Worm (Caenorhabditis elegans) whole organism, midembryonic: ENCODE data around the gene rabn-5.

ENCODE experiments used
- T22C8.4 ChIP-seq: fragments of 200-800 bp; sonication (Bioruptor generic); IDR thresholded peaks from 2 replicates; pipeline ENCODE4 v1.3.6; 2022; ENCODE audit warnings: missing genetic modification characterization, missing compliant biosample characterization
- cog-1 ChIP-seq: sonication (generic microtip); optimal IDR thresholded peaks from 2 replicates; lab custom pipeline; 2016; ENCODE audit warnings: missing genetic modification characterization, missing compliant biosample characterization
- flt-1 ChIP-seq: fragments of 200-800 bp; sonication (Bioruptor generic); IDR thresholded peaks from 2 replicates; pipeline ENCODE4 v1.3.6; 2022; ENCODE audit warnings: missing genetic modification characterization, missing compliant biosample characterization
- klf-2 ChIP-seq: fragments of 200-800 bp; sonication (Bioruptor generic); conservative IDR thresholded peaks from 2 replicates; pipeline ENCODE4 v1.3.6; 2022; ENCODE audit warnings: missing genetic modification reagents, missing genetic modification characterization, missing compliant biosample characterization
- med-1 ChIP-seq: sonication (generic microtip); optimal IDR thresholded peaks from 2 replicates; lab custom pipeline; 2017; ENCODE audit warnings: missing genetic modification characterization, mild to moderate bottlenecking, missing compliant biosample characterization, antibody characterized with exemption, missing genetic modification reagents; ENCODE audit not compliant: insufficient read depth
- ref-1 ChIP-seq: fragments of 200-800 bp; sonication (Bioruptor generic); conservative IDR thresholded peaks from 2 replicates; pipeline ENCODE4 v1.3.6; 2022; ENCODE audit warnings: missing genetic modification reagents, missing genetic modification characterization, missing compliant biosample characterization
- tab-1 ChIP-seq: fragments of 200-800 bp; sonication (Bioruptor generic); IDR thresholded peaks from 2 replicates; pipeline ENCODE4 v1.3.6; 2022; ENCODE audit warnings: missing genetic modification characterization, missing compliant biosample characterization
- ztf-23 ChIP-seq: fragments of 200-800 bp; sonication (Bioruptor generic); IDR thresholded peaks from 2 replicates; pipeline ENCODE4 v1.3.6; 2022; ENCODE audit warnings: missing genetic modification reagents, missing genetic modification characterization, missing compliant biosample characterization
- ztf-29 ChIP-seq: fragments of 200-800 bp; sonication (Bioruptor generic); IDR thresholded peaks from 2 replicates; pipeline ENCODE4 v1.3.6; 2022; ENCODE audit warnings: missing genetic modification reagents, missing genetic modification characterization, missing compliant biosample characterization

The rabn-5 gene

DNA sequence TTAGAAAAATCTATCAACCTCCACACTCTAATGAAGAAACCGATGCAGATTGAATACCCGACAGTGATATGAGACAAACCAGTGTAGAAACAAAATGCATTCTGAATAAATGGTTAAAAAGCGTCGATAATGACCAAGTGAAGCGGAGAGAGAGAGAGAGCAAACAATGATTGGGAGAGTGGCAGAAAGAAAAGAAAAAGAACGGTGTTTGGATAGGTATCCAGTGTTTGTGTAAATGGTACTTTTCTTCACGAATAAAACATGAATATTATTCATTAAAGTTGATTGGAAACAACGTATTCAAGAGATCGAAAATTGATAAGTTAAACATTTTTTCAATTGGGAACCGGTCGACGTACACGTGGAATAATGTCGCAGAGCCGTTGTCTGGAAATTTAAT is 5.1 kb downstream of the rabn-5 start, which contains the start of gene F01F1.15:
Gene F01F1.15, minus strand, starts transcription at position 101 of the 400 bp plus-strand sequence.
- TF ChIP-seq cog-1 (tag; lab: Kevin White, UChicago) (no peak), ztf-23 (GFP tag; lab: Robert Waterston, UW) (no peak), ref-1 (GFP tag; lab: Robert Waterston, UW) (no peak), T22C8.4 (no peak), tab-1 (GFP tag; lab: Robert Waterston, UW) (no peak), klf-2 (GFP tag; lab: Robert Waterston, UW) (no peak), flt-1 (GFP tag; lab: Robert Waterston, UW) (no peak), ztf-29 (GFP tag; lab: Robert Waterston, UW) (no peak), med-1 (no peak)

DNA sequence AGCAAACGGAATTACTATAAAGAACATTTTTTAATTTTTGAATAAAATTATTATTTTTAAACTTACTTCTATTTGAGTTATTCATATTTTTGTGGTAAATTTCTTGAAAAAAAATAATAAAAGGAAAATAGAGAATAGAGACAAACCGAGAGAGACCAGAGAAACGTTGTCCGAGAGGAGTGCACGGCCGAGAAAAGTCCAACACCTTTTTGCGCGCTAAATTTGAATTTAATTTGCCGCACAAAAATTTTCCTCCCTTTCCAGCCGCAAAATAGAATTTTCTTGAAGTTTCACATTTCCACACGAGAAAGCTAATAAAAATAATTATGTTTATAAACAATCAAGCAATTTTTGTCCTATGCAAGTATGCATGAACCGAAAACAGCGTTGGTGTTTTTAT is 7.4 kb downstream of the rabn-5 start, which contains the start of the genes F01F1.11 and F01F1.3:
Gene F01F1.11, minus strand, starts transcription at position 118 of the 400 bp plus-strand sequence.
Gene F01F1.3, plus strand, starts transcription at position 179 of the 400 bp plus-strand sequence.
- TF ChIP-seq T22C8.4: no peak; the same call in 1 of the 2 replicates
- TF ChIP-seq med-1: no peak
- TF ChIP-seq klf-2 (GFP tag; lab: Robert Waterston, UW): no peak
- peak; percentile 13 for TF ChIP-seq cog-1 (tag; lab: Kevin White, UChicago)
- no peak for TF ChIP-seq flt-1 (GFP tag; lab: Robert Waterston, UW)
- TF ChIP-seq ztf-23 (GFP tag; lab: Robert Waterston, UW): 0 out of 2 replicates have a peak, but pooled peaks have one; percentile 43

ce11 chrIII:5872288-5872687 is 7.9 kb downstream of the rabn-5 start:
- TF ChIP-seq tab-1 (GFP tag; lab: Robert Waterston, UW): no peak
- TF ChIP-seq klf-2 (GFP tag; lab: Robert Waterston, UW): no peak
- TF ChIP-seq ref-1 (GFP tag; lab: Robert Waterston, UW): no peak
- TF ChIP-seq med-1: no peak
- TF ChIP-seq ztf-23 (GFP tag; lab: Robert Waterston, UW): no peak

ce11 chrIII:5874263-5874662 is 9.9 kb downstream of the rabn-5 start:
- TF ChIP-seq med-1: no peak
- TF ChIP-seq flt-1 (GFP tag; lab: Robert Waterston, UW): no peak
- TF ChIP-seq tab-1 (GFP tag; lab: Robert Waterston, UW): no peak
- no peak for TF ChIP-seq klf-2 (GFP tag; lab: Robert Waterston, UW)
- TF ChIP-seq T22C8.4: no peak
- TF ChIP-seq ztf-29 (GFP tag; lab: Robert Waterston, UW): no peak
- TF ChIP-seq cog-1 (tag; lab: Kevin White, UChicago): no peak
- TF ChIP-seq ztf-23 (GFP tag; lab: Robert Waterston, UW): no peak
- no peak for TF ChIP-seq ref-1 (GFP tag; lab: Robert Waterston, UW)

DNA sequence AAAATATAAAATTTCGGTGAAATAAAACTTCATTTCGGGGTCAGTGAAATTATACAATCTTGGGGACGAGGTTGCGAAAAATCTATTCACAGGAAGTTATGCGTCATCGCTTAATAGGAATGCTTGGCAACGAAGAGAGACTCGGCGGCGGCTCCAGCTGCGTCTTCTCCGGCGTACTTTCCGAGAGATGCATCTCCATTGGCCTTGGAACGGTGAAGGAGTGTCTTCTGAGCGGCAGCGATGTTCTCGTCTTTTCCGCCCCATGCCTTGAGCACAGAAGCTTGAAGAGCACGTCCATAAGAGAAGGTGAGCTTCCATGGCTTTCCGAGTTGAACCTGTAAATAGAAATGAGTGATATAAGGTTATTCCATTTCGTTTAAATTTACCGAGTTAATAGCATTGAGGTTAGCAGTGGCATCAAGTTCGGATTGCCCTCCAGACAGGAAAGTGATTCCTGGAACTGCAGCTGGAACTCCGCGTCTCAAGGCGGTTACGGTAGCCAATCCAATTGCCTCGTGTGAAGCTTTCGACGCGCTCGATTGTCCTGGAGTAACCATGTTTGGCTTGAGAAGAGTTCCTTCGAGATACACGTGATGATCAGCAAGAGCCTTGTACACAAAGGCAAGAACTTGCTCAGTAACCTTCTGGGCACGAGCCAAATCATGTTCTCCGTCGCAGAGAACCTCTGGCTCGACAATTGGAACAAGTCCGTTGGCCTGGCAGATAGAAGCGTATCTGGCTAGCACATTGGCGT is 10.5 kb downstream of the rabn-5 start:
- TF ChIP-seq ztf-23 (GFP tag; lab: Robert Waterston, UW): no peak
- TF ChIP-seq cog-1 (tag; lab: Kevin White, UChicago): no peak
- TF ChIP-seq T22C8.4: no peak
- TF ChIP-seq klf-2 (GFP tag; lab: Robert Waterston, UW): no peak
- TF ChIP-seq med-1: no peak
- TF ChIP-seq flt-1 (GFP tag; lab: Robert Waterston, UW): no peak
- no peak for TF ChIP-seq tab-1 (GFP tag; lab: Robert Waterston, UW)
- TF ChIP-seq ref-1 (GFP tag; lab: Robert Waterston, UW): no peak
- no peak for TF ChIP-seq ztf-29 (GFP tag; lab: Robert Waterston, UW)

DNA sequence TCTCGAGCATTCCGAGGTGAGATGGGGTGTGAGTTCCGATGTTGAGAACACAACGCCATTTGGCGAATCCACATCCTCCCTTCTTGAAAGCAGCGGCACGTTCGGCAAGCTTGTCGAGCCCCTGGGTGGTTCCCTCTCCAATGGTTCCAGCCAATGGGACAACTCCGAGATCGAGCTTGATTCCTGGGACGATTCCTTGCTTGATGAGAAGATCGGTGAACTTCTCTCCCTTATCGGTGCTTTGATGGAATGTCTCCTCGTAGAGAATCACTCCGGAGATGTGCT is 11.0 kb downstream of the rabn-5 start:
- TF ChIP-seq ztf-29 (GFP tag; lab: Robert Waterston, UW): no peak
- TF ChIP-seq med-1: no peak
- no peak for TF ChIP-seq ref-1 (GFP tag; lab: Robert Waterston, UW)
- TF ChIP-seq cog-1 (tag; lab: Kevin White, UChicago): no peak
- no peak for TF ChIP-seq klf-2 (GFP tag; lab: Robert Waterston, UW)
- TF ChIP-seq flt-1 (GFP tag; lab: Robert Waterston, UW): no peak
- no peak for TF ChIP-seq ztf-23 (GFP tag; lab: Robert Waterston, UW)
- no peak for TF ChIP-seq T22C8.4
- TF ChIP-seq tab-1 (GFP tag; lab: Robert Waterston, UW): no peak

DNA sequence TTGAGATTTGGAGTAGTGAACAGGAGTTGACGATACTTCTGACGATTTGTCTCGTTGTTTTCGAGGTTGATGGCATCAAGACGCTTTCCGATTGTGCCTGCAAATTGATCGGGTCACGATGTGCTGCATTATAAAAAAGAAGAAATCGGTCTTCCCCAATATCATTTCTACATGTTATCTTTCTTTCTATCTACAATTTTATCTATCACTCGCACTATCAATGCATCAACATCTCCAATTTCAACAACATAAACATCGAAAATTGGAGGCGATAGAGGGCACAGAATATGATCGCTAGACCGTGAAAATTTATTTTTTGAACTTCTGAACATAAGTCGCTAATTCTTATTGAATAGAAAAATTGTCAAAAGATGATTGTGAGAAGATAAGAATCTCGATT is 11.4 kb downstream of the rabn-5 start:
- TF ChIP-seq flt-1 (GFP tag; lab: Robert Waterston, UW): no peak
- no peak for TF ChIP-seq med-1
- no peak for TF ChIP-seq klf-2 (GFP tag; lab: Robert Waterston, UW)
- TF ChIP-seq T22C8.4: no peak
- no peak for TF ChIP-seq ztf-29 (GFP tag; lab: Robert Waterston, UW)
- TF ChIP-seq cog-1 (tag; lab: Kevin White, UChicago): no peak
- no peak for TF ChIP-seq ztf-23 (GFP tag; lab: Robert Waterston, UW)
- no peak for TF ChIP-seq ref-1 (GFP tag; lab: Robert Waterston, UW)
- no peak for TF ChIP-seq tab-1 (GFP tag; lab: Robert Waterston, UW)

- TF ChIP-seq ztf-23 (GFP tag; lab: Robert Waterston, UW) (no peak), tab-1 (GFP tag; lab: Robert Waterston, UW) (no peak), T22C8.4 (no peak), med-1 (no peak), ref-1 (GFP tag; lab: Robert Waterston, UW) (no peak), klf-2 (GFP tag; lab: Robert Waterston, UW) (no peak), ztf-29 (GFP tag; lab: Robert Waterston, UW) (no peak), flt-1 (GFP tag; lab: Robert Waterston, UW) (no peak), cog-1 (tag; lab: Kevin White, UChicago) (no peak)
These were observed 11.9 kb downstream of the rabn-5 start, which contains the start of gene aldo-2 for ce11 chrIII:5876140-5876675. Gene aldo-2 (minus strand): TSS chrIII:5876625.
